Fruit fly (Drosophila melanogaster) Kc167 (cell line): ENCODE results near the gene mRpS33.

Source experiments
- Sin3A ChIP-seq: fragments of >200 bp; optimal IDR thresholded peaks from 2 replicates; lab custom pipeline; 2018; ENCODE audit warnings: missing external identifiers
- h ChIP-seq: fragments of >200 bp; optimal IDR thresholded peaks from 3 replicates; lab custom pipeline; 2018; ENCODE audit warnings: missing external identifiers
- insv ChIP-seq: fragments of >200 bp; optimal IDR thresholded peaks from 3 replicates; lab custom pipeline; 2018; ENCODE audit warnings: missing external identifiers
- psq ChIP-seq: fragments of >200 bp; optimal IDR thresholded peaks from 2 replicates; lab custom pipeline; 2017; ENCODE audit warnings: missing external identifiers

DNA sequence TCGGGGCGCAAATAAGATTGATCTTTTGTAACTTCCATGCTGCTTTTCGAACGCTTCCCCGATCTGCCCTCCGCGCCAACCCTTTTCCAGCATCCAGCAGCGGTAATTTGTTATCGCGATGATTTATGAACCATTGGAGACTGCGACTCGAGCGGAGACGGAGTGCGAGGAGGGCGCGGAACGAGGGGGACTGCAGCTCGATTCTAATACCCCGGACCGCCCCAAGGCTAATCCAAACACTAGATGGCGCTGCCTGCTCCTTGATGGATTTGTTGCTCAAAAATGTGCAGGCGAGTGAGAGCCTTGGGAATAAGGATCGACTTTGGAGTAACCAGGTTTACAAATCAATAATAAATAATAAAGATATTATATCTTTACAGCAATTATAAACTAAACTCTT lies 28.0 kb downstream of the mRpS33 start:
- TF ChIP-seq h, result no peak
- no peak for TF ChIP-seq psq (lab: Kevin White, UChicago)
- TF ChIP-seq insv (lab: Kevin White, UChicago), result no peak
- no peak for TF ChIP-seq Sin3A (lab: Kevin White, UChicago)
